Fruit fly (Drosophila melanogaster): Measurements from ENCODE around the gene CG17780.

DNA sequence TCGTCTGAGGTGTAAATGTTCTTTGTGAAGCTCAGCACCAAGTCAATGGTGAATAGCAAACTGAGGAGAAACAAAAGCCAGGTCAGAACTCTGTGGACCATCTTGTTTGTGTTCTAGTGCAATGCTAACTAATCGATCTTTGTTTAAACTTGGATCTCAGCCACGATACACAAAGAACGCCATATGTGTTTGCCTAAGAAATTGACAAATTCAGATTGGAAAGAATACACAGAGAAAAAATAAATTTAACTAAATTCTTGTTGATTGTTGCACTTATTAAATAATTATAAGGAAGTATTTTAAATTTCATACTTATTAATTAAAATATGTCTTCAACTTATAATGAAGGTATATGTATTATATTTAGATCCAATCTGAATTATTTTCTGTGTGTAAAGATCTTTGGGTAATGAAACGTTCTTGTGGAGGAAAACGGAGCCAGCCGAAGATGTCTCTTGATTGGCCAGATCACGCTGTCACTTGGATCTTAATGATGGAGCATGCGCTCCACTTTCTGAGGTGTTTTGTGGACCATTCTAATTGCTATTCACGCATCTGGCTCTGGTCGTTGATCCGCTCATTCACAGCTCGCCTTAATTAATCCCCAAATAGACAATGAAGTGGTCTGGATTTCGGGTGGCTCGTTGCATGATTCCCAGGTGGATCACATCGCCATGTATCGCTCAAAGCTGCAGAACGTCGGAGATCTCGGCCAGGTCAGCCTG lies 19.8 kb downstream of the CG17780 start, which contains the start of the genes CG17784 and CG13613:
- TF ChIP-seq fd59A (GFP tag; optimal IDR thresholded peaks at IDR 0.05) (no peak), Sox102F (GFP tag; optimal IDR thresholded peaks at IDR 0.05) (no peak), Lpt (GFP tag; optimal IDR thresholded peaks at IDR 0.05) (no peak), spab (GFP tag; optimal IDR thresholded peaks at IDR 0.05) (no peak), CG10631 (GFP tag; optimal IDR thresholded peaks at IDR 0.05) (no peak)

All from whole organism, prepupa.